Fruit fly (Drosophila melanogaster) whole organism, larva: ENCODE results near the gene Tbh.

ENCODE experiments used
- noc ChIP-seq: fragments of 200-800 bp; sonication (Bioruptor generic); optimal IDR thresholded peaks from 3 replicates; lab custom pipeline; 2019; ENCODE audit warnings: missing biosample characterization, mild to moderate bottlenecking, missing genetic modification characterization, moderate library complexity

The Tbh gene

dm6 chrX:8058446-8058900, 63.0 kb downstream of the Tbh start:
- peak; percentile 2 for TF ChIP-seq noc (tag; lab: Kevin White, UChicago)

- no peak for TF ChIP-seq noc (tag; lab: Kevin White, UChicago)
Observed at dm6 chrX:8059629-8060028, 64.1 kb downstream of the Tbh start.

- TF ChIP-seq noc (tag; lab: Kevin White, UChicago): no peak
Observed at dm6 chrX:8060148-8060920, 64.8 kb downstream of the Tbh start.

- TF ChIP-seq noc (tag; lab: Kevin White, UChicago): peak; percentile 28
Observed at dm6 chrX:8060921-8061270, 65.4 kb downstream of the Tbh start.

- peak; percentile 40 for TF ChIP-seq noc (tag; lab: Kevin White, UChicago)
Observed at dm6 chrX:8061392-8062179, 66.1 kb downstream of the Tbh start, which contains the start of gene mys. Gene mys, plus strand, starts transcription at chrX:8061645.

- TF ChIP-seq noc (tag; lab: Kevin White, UChicago): no peak
Observed at dm6 chrX:8062180-8062480, 66.6 kb downstream of the Tbh start.

- no peak for TF ChIP-seq noc (tag; lab: Kevin White, UChicago)
Observed at dm6 chrX:8063223-8063674, 67.8 kb downstream of the Tbh start.

- no peak for TF ChIP-seq noc (tag; lab: Kevin White, UChicago)
Observed at dm6 chrX:8075300-8075927, 79.9 kb downstream of the Tbh start, which contains the start of the genes Upf2 and CG1571. Gene Upf2, minus strand, starts transcription at chrX:8075466. Gene CG1571, plus strand, starts transcription at chrX:8075877.
